Worm (Caenorhabditis elegans) whole organism, young adult: ENCODE data around the gene rif-1.2.
A peak's percentile ranks its signal among the peaks of the same experiment; 100 is the strongest.

Experiments used
- B0035.1 ChIP-seq: sonication (generic microtip); optimal IDR thresholded peaks from 2 replicates; lab custom pipeline; 2016; ENCODE audit warnings: missing genetic modification characterization, mild to moderate bottlenecking, missing compliant biosample characterization, missing genotype, missing genetic modification reagents
- B0261.1 ChIP-seq: sonication (generic microtip); optimal IDR thresholded peaks from 2 replicates; lab custom pipeline; 2016; ENCODE audit warnings: mild to moderate bottlenecking, missing genetic modification characterization, moderate library complexity, missing compliant biosample characterization
- C06A6.2 ChIP-seq: fragments of 200-800 bp; sonication (Bioruptor generic); conservative IDR thresholded peaks from 2 replicates; pipeline ENCODE4 v1.3.6; 2022; ENCODE audit warnings: missing genetic modification characterization, missing compliant biosample characterization
- D2030.7 ChIP-seq: fragments of 200-800 bp; sonication (Bioruptor generic); IDR thresholded peaks from 2 replicates; pipeline ENCODE4 v1.3.6; 2022; ENCODE audit warnings: missing genetic modification reagents, missing genetic modification characterization, missing compliant biosample characterization
- F33H1.4 ChIP-seq: fragments of 200-800 bp; sonication (Bioruptor generic); IDR thresholded peaks from 2 replicates; pipeline ENCODE4 v1.3.6; 2022; ENCODE audit warnings: missing genetic modification reagents, missing genetic modification characterization, missing compliant biosample characterization
- F37B4.10 ChIP-seq: fragments of 200-800 bp; sonication (Bioruptor generic); IDR thresholded peaks from 2 replicates; pipeline ENCODE4 v1.3.6; 2022; ENCODE audit warnings: missing genetic modification characterization, missing compliant biosample characterization
- F39B2.1 ChIP-seq: fragments of 200-800 bp; sonication (Bioruptor generic); IDR thresholded peaks from 2 replicates; pipeline ENCODE4 v1.3.6; 2022; ENCODE audit warnings: missing genetic modification reagents, missing genetic modification characterization, missing compliant biosample characterization
- F49E8.2 ChIP-seq: sonication (generic microtip); optimal IDR thresholded peaks from 3 replicates; lab custom pipeline; 2017; ENCODE audit warnings: missing genetic modification characterization, mild to moderate bottlenecking, missing compliant biosample characterization, antibody characterized with exemption, moderate library complexity; ENCODE audit not compliant: insufficient read depth
- F52B5.7 ChIP-seq: sonication (generic microtip); optimal IDR thresholded peaks from 2 replicates; lab custom pipeline; 2016; ENCODE audit warnings: mild to moderate bottlenecking, missing genetic modification characterization, missing compliant biosample characterization
- F57A8.1 ChIP-seq: fragments of 200-800 bp; sonication (Bioruptor generic); optimal IDR thresholded peaks from 2 replicates; lab custom pipeline; 2018; ENCODE audit warnings: mild to moderate bottlenecking, missing genetic modification characterization, moderate library complexity, missing compliant biosample characterization
- T26A5.8 ChIP-seq: sonication (generic microtip); optimal IDR thresholded peaks from 2 replicates; lab custom pipeline; 2016; ENCODE audit warnings: missing genetic modification characterization, missing compliant biosample characterization
- akir-1 ChIP-seq: fragments of 200-800 bp; sonication (Bioruptor generic); optimal IDR thresholded peaks from 2 replicates; lab custom pipeline; 2018; ENCODE audit warnings: mild to moderate bottlenecking, missing genetic modification characterization, moderate library complexity, missing compliant biosample characterization
- bed-1 ChIP-seq: fragments of 200-800 bp; sonication (Bioruptor generic); IDR thresholded peaks from 2 replicates; pipeline ENCODE4 v1.3.6; 2022; ENCODE audit warnings: missing genetic modification reagents, missing genetic modification characterization, missing compliant biosample characterization
- cebp-1 ChIP-seq, 2 experiments: fragments of 200-800 bp in 1 of 2; sonication (Bioruptor generic) in 1 of 2; sonication (generic microtip) in 1 of 2; IDR thresholded peaks in 1 of 2; optimal IDR thresholded peaks in 1 of 2; 2 replicates each; pipeline versions ENCODE4 v1.3.6 to Lab custom; 2017 to 2022; ENCODE audit warnings: missing compliant biosample characterization in 2 of 2, missing genetic modification characterization in 2 of 2, mild to moderate bottlenecking in 1 of 2, missing genetic modification reagents in 1 of 2, moderate library complexity in 1 of 2
- ceh-100 ChIP-seq: fragments of 200-800 bp; sonication (Bioruptor generic); IDR thresholded peaks from 2 replicates; pipeline ENCODE4 v1.3.6; 2022; ENCODE audit warnings: missing genetic modification reagents, missing genetic modification characterization, missing compliant biosample characterization
- ceh-58 ChIP-seq: fragments of 200-800 bp; sonication (Bioruptor generic); IDR thresholded peaks from 2 replicates; pipeline ENCODE4 v1.3.6; 2022; ENCODE audit warnings: missing genetic modification characterization, missing compliant biosample characterization
- dox-1 ChIP-seq: fragments of 200-800 bp; sonication (Bioruptor generic); IDR thresholded peaks from 2 replicates; pipeline ENCODE4 v1.3.6; 2022; ENCODE audit warnings: missing genetic modification reagents, missing genetic modification characterization, missing compliant biosample characterization
- dpff-1 ChIP-seq: sonication (generic microtip); optimal IDR thresholded peaks from 2 replicates; lab custom pipeline; 2017; ENCODE audit warnings: mild to moderate bottlenecking, missing genetic modification characterization, missing compliant biosample characterization
- efl-1 ChIP-seq: fragments of 150-350 bp; optimal IDR thresholded peaks from 2 replicates; lab custom pipeline; 2014; ENCODE audit warnings: missing biosample characterization, missing genetic modification reagents, missing genetic modification characterization
- ekl-4 ChIP-seq: fragments of 200-800 bp; sonication (Bioruptor generic); IDR thresholded peaks from 2 replicates; pipeline ENCODE4 v1.3.6; 2022; ENCODE audit warnings: missing genetic modification reagents, missing genetic modification characterization, missing compliant biosample characterization
- ets-4 ChIP-seq: fragments of 200-800 bp; sonication (Bioruptor generic); optimal IDR thresholded peaks from 2 replicates; lab custom pipeline; 2018; ENCODE audit warnings: mild to moderate bottlenecking, missing genetic modification characterization, missing compliant biosample characterization
- gei-17 ChIP-seq: fragments of 200-800 bp; sonication (Bioruptor generic); optimal IDR thresholded peaks from 2 replicates; lab custom pipeline; 2018; ENCODE audit warnings: mild to moderate bottlenecking, missing genetic modification characterization, missing compliant biosample characterization
- him-1 ChIP-seq: sonication (generic microtip); optimal IDR thresholded peaks from 2 replicates; lab custom pipeline; 2016; ENCODE audit warnings: missing genotype, missing genetic modification reagents, missing genetic modification characterization, missing compliant biosample characterization
- hmg-1.2 ChIP-seq: fragments of 200-800 bp; sonication (Bioruptor generic); IDR thresholded peaks from 2 replicates; pipeline ENCODE4 v1.3.6; 2022; ENCODE audit warnings: missing genetic modification reagents, missing genetic modification characterization, missing compliant biosample characterization
- hrde-1 ChIP-seq: sonication (generic microtip); optimal IDR thresholded peaks from 2 replicates; lab custom pipeline; 2016; ENCODE audit warnings: missing genetic modification characterization, mild to moderate bottlenecking, missing compliant biosample characterization, moderate library complexity, missing genotype, missing genetic modification reagents, borderline replicate concordance
- lag-1 ChIP-seq: fragments of 200-800 bp; sonication (Bioruptor generic); IDR thresholded peaks from 2 replicates; pipeline ENCODE4 v1.3.6; 2022; ENCODE audit warnings: missing genetic modification reagents, missing genetic modification characterization, missing compliant biosample characterization
- let-607 ChIP-seq, 2 experiments: fragments of 200-800 bp in 1 of 2; sonication (Bioruptor generic) in 1 of 2; sonication (generic microtip) in 1 of 2; optimal IDR thresholded peaks; 2 replicates each; lab custom pipeline; 2016 to 2018; ENCODE audit warnings: mild to moderate bottlenecking in 2 of 2, missing compliant biosample characterization in 2 of 2, missing genetic modification characterization in 2 of 2, moderate library complexity in 2 of 2, missing genotype in 1 of 2
- madf-10 ChIP-seq: sonication (generic microtip); optimal IDR thresholded peaks from 2 replicates; lab custom pipeline; 2016; ENCODE audit warnings: mild to moderate bottlenecking, missing genetic modification characterization, missing compliant biosample characterization
- madf-8 ChIP-seq: fragments of 200-800 bp; sonication (Bioruptor generic); conservative IDR thresholded peaks from 2 replicates; pipeline ENCODE4 v1.3.6; 2022; ENCODE audit warnings: missing genetic modification reagents, missing genetic modification characterization, missing compliant biosample characterization
- mel-28 ChIP-seq: sonication (generic microtip); optimal IDR thresholded peaks from 2 replicates; lab custom pipeline; 2016; ENCODE audit warnings: borderline replicate concordance, mild to moderate bottlenecking, missing genetic modification characterization, missing compliant biosample characterization
- mes-4 ChIP-seq: sonication (generic microtip); optimal IDR thresholded peaks from 2 replicates; lab custom pipeline; 2016; ENCODE audit warnings: missing genotype, missing genetic modification characterization, missing compliant biosample characterization
- mxl-1 ChIP-seq: sonication (generic microtip); optimal IDR thresholded peaks from 2 replicates; lab custom pipeline; 2016; ENCODE audit warnings: missing genetic modification characterization, missing compliant biosample characterization
- nfya-2 ChIP-seq: fragments of 200-800 bp; sonication (Bioruptor generic); IDR thresholded peaks from 2 replicates; pipeline ENCODE4 v1.3.6; 2022; ENCODE audit warnings: missing genetic modification reagents, missing genetic modification characterization, missing compliant biosample characterization
- nhr-179 ChIP-seq: sonication (generic microtip); optimal IDR thresholded peaks from 2 replicates; lab custom pipeline; 2016; ENCODE audit warnings: mild to moderate bottlenecking, missing genetic modification characterization, missing compliant biosample characterization
- sdz-38 ChIP-seq: sonication (generic microtip); optimal IDR thresholded peaks from 2 replicates; lab custom pipeline; 2016; ENCODE audit warnings: missing genotype, missing genetic modification characterization, missing compliant biosample characterization
- sea-2 ChIP-seq: fragments of 200-800 bp; sonication (Bioruptor generic); IDR thresholded peaks from 2 replicates; pipeline ENCODE4 v1.3.6; 2022; ENCODE audit warnings: missing genetic modification characterization, missing compliant biosample characterization
- snpc-3.4 ChIP-seq: sonication (generic microtip); optimal IDR thresholded peaks from 2 replicates; lab custom pipeline; 2017; ENCODE audit warnings: missing genetic modification characterization, mild to moderate bottlenecking, missing compliant biosample characterization, antibody characterized with exemption, moderate library complexity, missing genotype, missing genetic modification reagents
- snpc-4 ChIP-seq, 5 experiments: fragments of 150-350 bp in 1 of 5; sonication (generic microtip) in 4 of 5; optimal IDR thresholded peaks; 2 replicates each; lab custom pipeline; 2014 to 2018; ENCODE audit warnings: missing genetic modification characterization in 5 of 5, missing biosample characterization in 3 of 5, antibody characterized with exemption in 2 of 5, mild to moderate bottlenecking in 2 of 5, missing compliant biosample characterization in 2 of 5, missing genotype in 2 of 5, moderate library complexity in 2 of 5, missing genetic modification reagents in 1 of 5
- somi-1 ChIP-seq: fragments of 200-800 bp; sonication (Bioruptor generic); optimal IDR thresholded peaks from 2 replicates; lab custom pipeline; 2018; ENCODE audit warnings: mild to moderate bottlenecking, missing genetic modification characterization, missing compliant biosample characterization
- sptf-2 ChIP-seq: fragments of 200-800 bp; sonication (Bioruptor generic); optimal IDR thresholded peaks from 2 replicates; lab custom pipeline; 2018; ENCODE audit warnings: mild to moderate bottlenecking, missing genetic modification characterization, missing compliant biosample characterization
- zfh-2 ChIP-seq: fragments of 200-800 bp; sonication (Bioruptor generic); conservative IDR thresholded peaks from 2 replicates; pipeline ENCODE4 v1.3.6; 2022; ENCODE audit warnings: missing genetic modification reagents, missing genetic modification characterization, missing compliant biosample characterization
- ztf-18 ChIP-seq: sonication (generic microtip); optimal IDR thresholded peaks from 2 replicates; lab custom pipeline; 2016; ENCODE audit warnings: missing genotype, mild to moderate bottlenecking, missing genetic modification characterization, missing compliant biosample characterization

rif-1.2 gene

ce11 chrX:12378293-12378692 lies 7.1 kb upstream of the rif-1.2 start, which contains the start of gene glb-13:
TSS of gene glb-13 (minus strand) at chrX:12378393.
- TF ChIP-seq F57A8.1 (GFP tag; lab: Kevin White, UChicago) (no peak), ets-4 (GFP tag; lab: Kevin White, UChicago) (no peak), let-607 (tag; optimal IDR thresholded peaks at IDR 0.05; lab: Kevin White, UChicago) (no peak), him-1 (tag; lab: Kevin White, UChicago) (no peak), F39B2.1 (no peak), dox-1 (GFP tag; lab: Robert Waterston, UW) (no peak), mes-4 (tag; lab: Kevin White, UChicago) (no peak), zfh-2 (GFP tag; lab: Robert Waterston, UW) (no peak), F49E8.2 (tag; lab: Kevin White, UChicago) (no peak), F33H1.4 (GFP tag; lab: Robert Waterston, UW) (no peak), C06A6.2 (GFP tag; lab: Robert Waterston, UW) (no peak), ceh-58 (no peak), lag-1 (GFP tag; lab: Robert Waterston, UW) (no peak)

- TF ChIP-seq ekl-4 (GFP tag; lab: Robert Waterston, UW), result no peak
- TF ChIP-seq B0261.1 (tag; lab: Kevin White, UChicago), result no peak
- no peak for TF ChIP-seq snpc-3.4
- TF ChIP-seq snpc-4 (GFP tag; optimal IDR thresholded peaks at IDR 0.05; lab: Kevin White, UChicago), result no peak
- TF ChIP-seq snpc-4 (tag; optimal IDR thresholded peaks at IDR 0.05; lab: Kevin White, UChicago), result no peak
- TF ChIP-seq madf-8 (GFP tag; lab: Robert Waterston, UW), result no peak
- no peak for TF ChIP-seq F52B5.7
- no peak for TF ChIP-seq gei-17 (GFP tag; lab: Kevin White, UChicago)
- no peak for TF ChIP-seq F49E8.2 (tag; lab: Kevin White, UChicago)
- TF ChIP-seq zfh-2 (GFP tag; lab: Robert Waterston, UW), result no peak
- TF ChIP-seq T26A5.8 (tag; lab: Kevin White, UChicago), result no peak
- TF ChIP-seq cebp-1 (GFP tag; IDR thresholded peaks at IDR 0.05; lab: Robert Waterston, UW), result no peak
- TF ChIP-seq cebp-1 (tag; optimal IDR thresholded peaks at IDR 0.05; lab: Kevin White, UChicago), result no peak
- TF ChIP-seq sea-2, result no peak
- TF ChIP-seq hmg-1.2, result no peak
- TF ChIP-seq C06A6.2 (GFP tag; lab: Robert Waterston, UW), result no peak
- TF ChIP-seq bed-1 (GFP tag; lab: Robert Waterston, UW), result no peak
These were observed 4.6 kb upstream of the rif-1.2 start for ce11 chrX:12375783-12376182.

- no peak for TF ChIP-seq nhr-179
- TF ChIP-seq mel-28 (tag; lab: Kevin White, UChicago), result no peak
- peak; percentile 25 for TF ChIP-seq B0035.1
- TF ChIP-seq ceh-100 (GFP tag; lab: Robert Waterston, UW), result no peak
- TF ChIP-seq mes-4 (tag; lab: Kevin White, UChicago), result no peak
- peak; percentile 52 for TF ChIP-seq ztf-18 (tag; lab: Kevin White, UChicago)
- 0 out of 2 replicates have a peak, but pooled peaks have one; percentile 45 for TF ChIP-seq cebp-1 (GFP tag; IDR thresholded peaks at IDR 0.05; lab: Robert Waterston, UW)
- no peak for TF ChIP-seq cebp-1 (tag; optimal IDR thresholded peaks at IDR 0.05; lab: Kevin White, UChicago)
- peak; percentile 31 for TF ChIP-seq somi-1 (GFP tag; lab: Kevin White, UChicago)
- TF ChIP-seq dpff-1 (tag; lab: Kevin White, UChicago), result no peak
- no peak for TF ChIP-seq F49E8.2 (tag; lab: Kevin White, UChicago)
- peak; percentile 67 for TF ChIP-seq madf-10 (tag; lab: Kevin White, UChicago)
- no peak for TF ChIP-seq nfya-2 (GFP tag; lab: Robert Waterston, UW)
- no peak for TF ChIP-seq F37B4.10 (GFP tag; lab: Robert Waterston, UW)
- TF ChIP-seq B0261.1 (tag; lab: Kevin White, UChicago), result peak; percentile 94
- no peak for TF ChIP-seq akir-1 (GFP tag; lab: Kevin White, UChicago)
- TF ChIP-seq sdz-38 (tag; lab: Kevin White, UChicago), result no peak
- TF ChIP-seq efl-1 (GFP tag; lab: Kevin White, UChicago), result peak; percentile 6
- TF ChIP-seq sea-2, result no peak
- 0 out of 2 replicates have a peak, but pooled peaks have one; percentile 31 for TF ChIP-seq zfh-2 (GFP tag; lab: Robert Waterston, UW)
- TF ChIP-seq F33H1.4 (GFP tag; lab: Robert Waterston, UW), result no peak
- no peak for TF ChIP-seq mxl-1 (tag; lab: Kevin White, UChicago)
- no peak for TF ChIP-seq hrde-1
- peak; percentile 83 for TF ChIP-seq D2030.7 (GFP tag; lab: Robert Waterston, UW)
- TF ChIP-seq sptf-2 (GFP tag; lab: Kevin White, UChicago), result no peak
- no peak for TF ChIP-seq ceh-58
These were observed 3.7 kb downstream of the rif-1.2 start for ce11 chrX:12367498-12367897.
